Fruit fly (Drosophila melanogaster) whole organism: ENCODE measurements around the gene CG3473.

ENCODE experiments used
- CG8478 ChIP-seq: fragments of >200 bp; optimal IDR thresholded peaks from 2 replicates; lab custom pipeline; 2018; ENCODE audit warnings: inconsistent platforms
- pan ChIP-seq: fragments of >200 bp; optimal IDR thresholded peaks from 2 replicates; lab custom pipeline; 2017
- psq ChIP-seq: fragments of >200 bp; optimal IDR thresholded peaks from 2 replicates; lab custom pipeline; 2017

- TF ChIP-seq psq (no peak), pan (no peak), CG8478 (lab: Kevin White, UChicago) (no peak)
Measured at dm6 chr2L:14519251-14519650, 44.3 kb downstream of the CG3473 start.
